Worm (Caenorhabditis elegans): ENCODE results near the gene spc-2.
A peak's percentile ranks its signal among the peaks of the same experiment; 100 is the strongest.

The spc-2 gene

DNA sequence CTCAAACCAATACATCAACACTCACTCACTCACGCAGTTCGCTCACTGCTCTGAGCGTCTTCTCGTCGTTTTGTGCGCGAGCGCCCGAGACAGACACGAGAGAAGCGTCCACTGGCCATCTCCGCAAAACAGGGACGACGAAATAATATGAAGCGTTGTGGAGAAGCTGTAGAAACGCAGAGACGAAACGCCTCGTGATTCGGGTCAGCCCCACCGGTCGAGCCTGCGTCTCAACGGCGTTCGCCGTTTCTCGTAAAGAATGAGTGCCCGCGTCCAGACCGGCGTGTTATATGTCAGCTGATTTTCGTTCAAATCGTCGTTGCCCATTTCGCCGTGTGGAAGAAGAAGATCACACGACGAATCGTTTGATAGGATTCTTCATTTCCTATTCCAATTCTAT is 45.8 kb downstream of the spc-2 start, which contains the start of gene fbxl-1 (continued):
- peak; percentile 57 for TF ChIP-seq ceh-18 (tag; optimal IDR thresholded peaks at IDR 0.05)

DNA sequence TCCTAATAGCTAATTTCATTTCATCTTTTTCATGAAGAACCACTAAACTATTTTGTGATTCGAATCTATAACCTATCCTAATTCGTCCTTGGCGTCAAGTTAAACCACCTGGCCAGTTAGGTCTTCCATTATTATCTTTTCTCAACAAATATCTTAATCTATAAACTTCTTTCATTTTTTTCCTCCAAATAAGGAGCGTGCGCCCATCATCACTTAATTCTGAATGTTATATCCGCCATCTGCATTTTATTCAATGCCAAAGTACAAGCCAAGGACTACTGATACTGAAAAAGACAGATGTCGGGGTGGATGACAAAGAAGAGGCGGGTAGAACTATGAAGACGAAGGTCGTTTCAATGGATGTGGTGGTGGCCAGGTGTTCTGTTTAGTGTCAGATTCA is 47.2 kb downstream of the spc-2 start:
- TF ChIP-seq fkh-6 (tag; optimal IDR thresholded peaks at IDR 0.05) (no peak), K09A11.1 (tag; optimal IDR thresholded peaks at IDR 0.05; ENCODE audit: insufficient read depth) (no peak), dve-1 (tag; optimal IDR thresholded peaks at IDR 0.05) (no peak), odd-2 (tag; optimal IDR thresholded peaks at IDR 0.05) (no peak), C38D4.7 (GFP tag; optimal IDR thresholded peaks at IDR 0.05) (no peak)

DNA sequence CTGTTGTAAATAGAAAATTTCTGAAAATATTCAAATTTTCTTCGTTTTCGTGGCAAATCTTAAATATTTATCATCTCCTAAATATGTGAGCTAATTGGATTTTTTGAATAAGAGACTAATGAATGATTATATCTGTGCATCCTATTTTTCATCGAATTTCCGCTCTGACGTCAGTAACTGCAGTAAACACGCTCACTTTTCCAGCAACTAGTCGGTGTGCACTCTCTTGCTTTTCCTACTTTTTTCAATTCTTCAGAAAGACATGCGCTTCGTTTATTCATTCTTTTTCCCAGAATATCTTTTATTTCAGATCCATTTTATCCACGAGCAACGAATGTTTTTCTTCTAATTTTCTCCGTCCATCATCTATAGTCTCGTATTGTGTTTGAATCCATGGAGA is 47.8 kb downstream of the spc-2 start:
- TF ChIP-seq ceh-34 (tag; optimal IDR thresholded peaks at IDR 0.05), result no peak
- TF ChIP-seq ceh-31 (tag; optimal IDR thresholded peaks at IDR 0.05), result no peak
- no peak for TF ChIP-seq lim-6 (tag; optimal IDR thresholded peaks at IDR 0.05)
- TF ChIP-seq tbx-7 (tag; optimal IDR thresholded peaks at IDR 0.05), result no peak
- TF ChIP-seq sox-2 (GFP tag; IDR thresholded peaks at IDR 0.05), result no peak
- TF ChIP-seq sdc-2 (tag; optimal IDR thresholded peaks at IDR 0.05), result no peak
- TF ChIP-seq ceh-9 (tag; optimal IDR thresholded peaks at IDR 0.05), result no peak
- no peak for TF ChIP-seq odd-2 (tag; optimal IDR thresholded peaks at IDR 0.05)
- no peak for TF ChIP-seq fax-1 (tag; optimal IDR thresholded peaks at IDR 0.05)
- no peak for TF ChIP-seq ceh-14 (tag; optimal IDR thresholded peaks at IDR 0.05)
- no peak for TF ChIP-seq hlh-30 (tag; optimal IDR thresholded peaks at IDR 0.05; ENCODE audit: insufficient read depth)
- no peak for TF ChIP-seq K02D7.2 (tag; optimal IDR thresholded peaks at IDR 0.05)
- TF ChIP-seq dve-1 (tag; optimal IDR thresholded peaks at IDR 0.05), result no peak
- no peak for TF ChIP-seq che-1 (tag; optimal IDR thresholded peaks at IDR 0.05)
- no peak for TF ChIP-seq F13H6.1 (tag; optimal IDR thresholded peaks at IDR 0.05)
- TF ChIP-seq sox-4 (tag; optimal IDR thresholded peaks at IDR 0.05), result no peak
- TF ChIP-seq ref-2 (tag; optimal IDR thresholded peaks at IDR 0.05), result no peak

- TF ChIP-seq tbx-7 (tag; optimal IDR thresholded peaks at IDR 0.05), result no peak
- TF ChIP-seq lin-11 (tag; optimal IDR thresholded peaks at IDR 0.05), result no peak
- TF ChIP-seq ahr-1 (tag; optimal IDR thresholded peaks at IDR 0.05), result no peak
- no peak for TF ChIP-seq pha-4 (tag; optimal IDR thresholded peaks at IDR 0.05)
- TF ChIP-seq ceh-24 (tag; optimal IDR thresholded peaks at IDR 0.05), result no peak
- TF ChIP-seq tbx-2 (tag; optimal IDR thresholded peaks at IDR 0.05), result no peak
- no peak for TF ChIP-seq pros-1 (tag; optimal IDR thresholded peaks at IDR 0.05)
- TF ChIP-seq gmeb-2 (tag; optimal IDR thresholded peaks at IDR 0.05), result no peak
- no peak for TF ChIP-seq lim-6 (tag; optimal IDR thresholded peaks at IDR 0.05)
- no peak for TF ChIP-seq fax-1 (tag; optimal IDR thresholded peaks at IDR 0.05)
- TF ChIP-seq npax-4 (tag; optimal IDR thresholded peaks at IDR 0.05), result no peak
- no peak for TF ChIP-seq ceh-18 (tag; optimal IDR thresholded peaks at IDR 0.05)
- TF ChIP-seq F13H6.1 (tag; optimal IDR thresholded peaks at IDR 0.05), result no peak
- no peak for TF ChIP-seq ceh-34 (tag; optimal IDR thresholded peaks at IDR 0.05)
- TF ChIP-seq fkh-6 (tag; optimal IDR thresholded peaks at IDR 0.05), result no peak
Measured at ce11 chrIII:8232634-8233033, 51.0 kb downstream of the spc-2 start, which contains the start of gene henn-1. TSS of gene henn-1 (plus strand) at chrIII:8232651.

DNA sequence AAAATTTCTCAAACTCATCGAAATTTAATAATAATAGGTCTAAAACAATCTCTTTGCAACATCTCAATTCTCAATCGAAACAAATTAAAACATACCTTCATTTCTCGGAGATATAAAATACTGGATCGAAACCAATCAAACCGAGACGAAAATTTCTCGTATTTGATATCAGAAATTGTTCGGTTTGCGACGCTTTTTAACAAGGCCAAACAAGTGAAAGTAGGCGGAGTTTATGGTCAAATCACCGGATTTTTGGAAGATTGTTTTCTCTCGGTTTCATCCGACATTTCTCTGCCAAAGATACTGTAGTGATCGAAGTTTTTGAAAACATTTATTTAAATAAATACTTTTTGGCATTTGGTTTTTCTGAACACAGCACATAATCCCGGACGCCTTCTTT is 53.7 kb downstream of the spc-2 start, which contains the start of gene C02F5.14:
TSS of gene C02F5.14 (minus strand) at position 157 of the 400 bp plus-strand sequence.
- TF ChIP-seq nhr-232 (tag; optimal IDR thresholded peaks at IDR 0.05), result no peak
- TF ChIP-seq eyg-1 (tag; optimal IDR thresholded peaks at IDR 0.05), result no peak
- no peak for TF ChIP-seq ceh-30 (tag; optimal IDR thresholded peaks at IDR 0.05)

DNA sequence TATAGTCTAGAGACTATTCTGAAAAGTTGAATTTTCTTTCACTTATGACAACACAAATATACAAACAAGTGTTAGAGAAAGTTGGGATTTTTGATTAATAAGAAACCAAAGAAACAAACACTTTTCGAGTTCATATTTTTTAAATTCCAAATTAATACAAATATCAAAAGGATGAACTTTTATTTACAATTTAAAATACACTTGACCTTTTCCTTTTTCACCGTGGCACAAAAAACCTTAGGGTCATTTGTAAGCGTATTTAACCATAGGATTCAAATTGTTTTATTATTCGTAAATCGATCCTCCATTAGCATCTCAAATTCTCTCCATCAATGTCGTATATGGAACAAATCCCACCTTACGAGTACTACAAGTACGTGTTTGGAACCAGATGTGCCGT is 54.2 kb downstream of the spc-2 start, which contains the start of gene C02F5.5:
TSS of gene C02F5.5 (plus strand) at position 301 of the 400 bp plus-strand sequence.
- no peak for TF ChIP-seq gmeb-2 (tag; optimal IDR thresholded peaks at IDR 0.05)
